Fruit fly (Drosophila melanogaster) whole organism, embryonic: Measurements from ENCODE around the gene CG8301.

Experiments
- Aef1 ChIP-seq: fragments of 200-800 bp; sonication (Bioruptor generic); IDR thresholded peaks from 3 replicates; pipeline ENCODE4 v1.3.6; 2022; ENCODE audit warnings: missing biosample characterization, missing genetic modification characterization
- Asciz ChIP-seq: fragments of 200-800 bp; sonication (Bioruptor generic); optimal IDR thresholded peaks from 2 replicates; lab custom pipeline; 2017; ENCODE audit warnings: missing biosample characterization, mild to moderate bottlenecking, missing genetic modification characterization, missing genetic modification reagents
- Atf-2 ChIP-seq: fragments of 200-800 bp; sonication (Bioruptor generic); optimal IDR thresholded peaks from 2 replicates; lab custom pipeline; 2016; ENCODE audit warnings: missing biosample characterization, missing genetic modification characterization
- CG11398 ChIP-seq: fragments of 200-800 bp; sonication (Bioruptor generic); optimal IDR thresholded peaks from 2 replicates; lab custom pipeline; 2016; ENCODE audit warnings: missing biosample characterization, missing genetic modification characterization
- CG11696 ChIP-seq: fragments of 200-800 bp; sonication (Bioruptor generic); IDR thresholded peaks from 2 replicates; pipeline ENCODE4 v1.3.6; 2022; ENCODE audit warnings: missing biosample characterization, missing genetic modification characterization
- CG12659 ChIP-seq: fragments of 200-800 bp; sonication (Bioruptor generic); optimal IDR thresholded peaks from 3 replicates; lab custom pipeline; 2017; ENCODE audit warnings: mild to moderate bottlenecking, missing biosample characterization, missing genetic modification reagents, missing genetic modification characterization
- CG14710 ChIP-seq: fragments of 200-800 bp; sonication (Bioruptor generic); optimal IDR thresholded peaks from 3 replicates; lab custom pipeline; 2019; ENCODE audit warnings: missing biosample characterization, mild to moderate bottlenecking, missing genetic modification characterization, moderate library complexity
- CG15269 ChIP-seq: fragments of 200-800 bp; sonication (Bioruptor generic); optimal IDR thresholded peaks from 2 replicates; lab custom pipeline; 2018; ENCODE audit warnings: missing biosample characterization, mild to moderate bottlenecking, missing genetic modification characterization, moderate library complexity
- CG15601 ChIP-seq: fragments of 200-800 bp; sonication (Bioruptor generic); optimal IDR thresholded peaks from 3 replicates; lab custom pipeline; 2019; ENCODE audit warnings: missing biosample characterization, mild to moderate bottlenecking, missing genetic modification characterization, moderate library complexity
- CG16863 ChIP-seq: fragments of 200-800 bp; sonication (Bioruptor generic); optimal IDR thresholded peaks from 3 replicates; lab custom pipeline; 2016; ENCODE audit warnings: missing biosample characterization, missing genetic modification characterization
- CG17359 ChIP-seq: fragments of 200-800 bp; sonication (Bioruptor generic); optimal IDR thresholded peaks from 3 replicates; lab custom pipeline; 2018; ENCODE audit warnings: missing biosample characterization, mild to moderate bottlenecking, missing genetic modification characterization, moderate library complexity
- CG18476 ChIP-seq: fragments of 200-800 bp; sonication (Bioruptor generic); optimal IDR thresholded peaks from 2 replicates; lab custom pipeline; 2016; ENCODE audit warnings: missing biosample characterization, mild to moderate bottlenecking, missing genetic modification characterization
- CG18764 ChIP-seq: fragments of 200-800 bp; sonication (Bioruptor generic); optimal IDR thresholded peaks from 3 replicates; lab custom pipeline; 2016; ENCODE audit warnings: missing biosample characterization, missing genetic modification characterization
- CG2129 ChIP-seq: fragments of 200-800 bp; sonication (Bioruptor generic); IDR thresholded peaks from 2 replicates; pipeline ENCODE4 v1.3.6; 2022; ENCODE audit warnings: missing biosample characterization, missing genetic modification characterization; ENCODE audit not compliant: partially characterized antibody
- CG30020 ChIP-seq: fragments of 200-800 bp; optimal IDR thresholded peaks from 2 replicates; lab custom pipeline; 2019; ENCODE audit warnings: missing biosample characterization, mild to moderate bottlenecking, missing genetic modification characterization, moderate library complexity
- CG31224 ChIP-seq: fragments of 200-800 bp; sonication (Bioruptor generic); IDR thresholded peaks from 2 replicates; pipeline ENCODE4 v1.3.6; 2022; ENCODE audit warnings: missing biosample characterization, missing genetic modification characterization
- CG5245 ChIP-seq: fragments of 200-800 bp; sonication (Bioruptor generic); optimal IDR thresholded peaks from 3 replicates; lab custom pipeline; 2016; ENCODE audit warnings: missing biosample characterization, missing genetic modification characterization
- CG7963 ChIP-seq: fragments of 200-800 bp; sonication (Bioruptor generic); IDR thresholded peaks from 3 replicates; pipeline ENCODE4 v1.3.6; 2022; ENCODE audit warnings: missing biosample characterization, missing genetic modification characterization; ENCODE audit not compliant: partially characterized antibody
- CG8765 ChIP-seq: fragments of 200-800 bp; sonication (Bioruptor generic); IDR thresholded peaks from 2 replicates; pipeline ENCODE4 v1.3.6; 2022; ENCODE audit warnings: missing biosample characterization, missing genetic modification characterization
- CG8944 ChIP-seq: fragments of 200-800 bp; sonication (Bioruptor generic); optimal IDR thresholded peaks from 3 replicates; lab custom pipeline; 2016; ENCODE audit warnings: missing biosample characterization, missing genetic modification characterization
- Chrac-16 ChIP-seq: fragments of 200-800 bp; sonication (Bioruptor generic); optimal IDR thresholded peaks from 3 replicates; lab custom pipeline; 2016; ENCODE audit warnings: missing biosample characterization, missing genetic modification characterization
- Dll ChIP-seq: fragments of 200-800 bp; sonication (Bioruptor generic); IDR thresholded peaks from 4 replicates; pipeline ENCODE4 v1.3.6; 2022; ENCODE audit warnings: missing biosample characterization, missing genetic modification characterization; ENCODE audit not compliant: partially characterized antibody
- HLHmδ ChIP-seq: fragments of 200-800 bp; sonication (Bioruptor generic); optimal IDR thresholded peaks from 2 replicates; lab custom pipeline; 2018; ENCODE audit warnings: missing biosample characterization, mild to moderate bottlenecking, missing genetic modification characterization, moderate library complexity
- Hmr ChIP-seq: fragments of 200-800 bp; sonication (Bioruptor generic); optimal IDR thresholded peaks from 3 replicates; lab custom pipeline; 2017; ENCODE audit warnings: mild to moderate bottlenecking, missing biosample characterization, missing genetic modification reagents, missing genetic modification characterization
- Hsf ChIP-seq: fragments of 200-800 bp; sonication (Bioruptor generic); optimal IDR thresholded peaks from 3 replicates; lab custom pipeline; 2016; ENCODE audit warnings: missing biosample characterization, missing genetic modification characterization
- Jarid2 ChIP-seq: fragments of 200-800 bp; sonication (Bioruptor generic); optimal IDR thresholded peaks from 3 replicates; lab custom pipeline; 2017; ENCODE audit warnings: mild to moderate bottlenecking, missing biosample characterization, missing genetic modification reagents, missing genetic modification characterization
- Lhr ChIP-seq: fragments of 200-800 bp; sonication (Bioruptor generic); optimal IDR thresholded peaks from 3 replicates; lab custom pipeline; 2017; ENCODE audit warnings: mild to moderate bottlenecking, missing biosample characterization, missing genetic modification reagents, missing genetic modification characterization
- Lim3 ChIP-seq: fragments of 200-800 bp; sonication (Bioruptor generic); IDR thresholded peaks from 2 replicates; pipeline ENCODE4 v1.3.6; 2022; ENCODE audit warnings: missing biosample characterization, missing genetic modification characterization
- Mad ChIP-seq: fragments of 200-800 bp; sonication (Bioruptor generic); optimal IDR thresholded peaks from 2 replicates; lab custom pipeline; 2016; ENCODE audit warnings: missing biosample characterization, missing genetic modification characterization
- Myb ChIP-seq: fragments of 200-800 bp; sonication (Bioruptor generic); optimal IDR thresholded peaks from 2 replicates; lab custom pipeline; 2016; ENCODE audit warnings: missing biosample characterization, missing genetic modification characterization
- Oaz ChIP-seq: fragments of 200-800 bp; sonication (Bioruptor generic); IDR thresholded peaks from 2 replicates; pipeline ENCODE4 v1.3.6; 2022; ENCODE audit warnings: missing biosample characterization, missing genetic modification characterization
- Scr ChIP-seq: fragments of 200-800 bp; sonication (Bioruptor generic); IDR thresholded peaks from 2 replicates; pipeline ENCODE4 v1.3.6; 2022; ENCODE audit warnings: missing biosample characterization, missing genetic modification characterization; ENCODE audit not compliant: partially characterized antibody
- Ssrp ChIP-seq: fragments of 200-800 bp; sonication (Bioruptor generic); optimal IDR thresholded peaks from 2 replicates; lab custom pipeline; 2018; ENCODE audit warnings: missing biosample characterization, mild to moderate bottlenecking, missing genetic modification characterization, moderate library complexity
- YL-1 ChIP-seq: fragments of 200-800 bp; sonication (Bioruptor generic); optimal IDR thresholded peaks from 3 replicates; lab custom pipeline; 2017; ENCODE audit warnings: missing biosample characterization, mild to moderate bottlenecking, missing genetic modification characterization
- ac ChIP-seq: fragments of 200-800 bp; sonication (Bioruptor generic); optimal IDR thresholded peaks from 3 replicates; lab custom pipeline; 2017; ENCODE audit warnings: missing biosample characterization, mild to moderate bottlenecking, missing genetic modification characterization
- chn ChIP-seq: fragments of 200-800 bp; sonication (Bioruptor generic); optimal IDR thresholded peaks from 2 replicates; lab custom pipeline; 2016; ENCODE audit warnings: missing biosample characterization, missing genetic modification characterization
- dm ChIP-seq: fragments of 200-800 bp; sonication (Bioruptor generic); optimal IDR thresholded peaks from 3 replicates; lab custom pipeline; 2016; ENCODE audit warnings: missing biosample characterization, missing genetic modification characterization
- ftz-f1 ChIP-seq: fragments of 200-800 bp; sonication (Bioruptor generic); optimal IDR thresholded peaks from 2 replicates; lab custom pipeline; 2016; ENCODE audit warnings: missing biosample characterization, missing genetic modification characterization
- fu2 ChIP-seq: fragments of 200-800 bp; sonication (Bioruptor generic); optimal IDR thresholded peaks from 2 replicates; lab custom pipeline; 2016; ENCODE audit warnings: missing biosample characterization, missing genetic modification characterization
- hkb ChIP-seq, 2 experiments: fragments of 200-800 bp in 1 of 2; fragments of >200 bp in 1 of 2; sonication (Bioruptor generic) in 1 of 2; IDR thresholded peaks in 1 of 2; optimal IDR thresholded peaks in 1 of 2; 2 replicates each; pipeline versions ENCODE4 v1.3.6 to Lab custom; 2017 to 2022; ENCODE audit warnings: missing biosample characterization in 1 of 2, missing genetic modification characterization in 1 of 2
- jumu ChIP-seq: fragments of 200-800 bp; sonication (Bioruptor generic); optimal IDR thresholded peaks from 3 replicates; lab custom pipeline; 2016; ENCODE audit warnings: missing biosample characterization, missing genetic modification characterization
- kah ChIP-seq: fragments of 200-800 bp; sonication (Bioruptor generic); optimal IDR thresholded peaks from 2 replicates; lab custom pipeline; 2018; ENCODE audit warnings: missing biosample characterization, mild to moderate bottlenecking, missing genetic modification characterization
- nau ChIP-seq: fragments of 200-800 bp; sonication (Bioruptor generic); optimal IDR thresholded peaks from 3 replicates; lab custom pipeline; 2017; ENCODE audit warnings: missing biosample characterization, mild to moderate bottlenecking, missing genetic modification characterization, missing genetic modification reagents
- schlank ChIP-seq: fragments of 200-800 bp; sonication (Bioruptor generic); optimal IDR thresholded peaks from 2 replicates; lab custom pipeline; 2018; ENCODE audit warnings: missing biosample characterization, mild to moderate bottlenecking, missing genetic modification characterization
- sd ChIP-seq: fragments of 200-800 bp; sonication (Bioruptor generic); optimal IDR thresholded peaks from 3 replicates; lab custom pipeline; 2018; ENCODE audit warnings: missing biosample characterization, mild to moderate bottlenecking, missing genetic modification characterization, moderate library complexity
- sisA ChIP-seq: fragments of 200-800 bp; sonication (Bioruptor generic); IDR thresholded peaks from 2 replicates; pipeline ENCODE4 v1.3.6; 2022; ENCODE audit warnings: missing biosample characterization, missing genetic modification characterization
- stc ChIP-seq: fragments of 200-800 bp; sonication (Bioruptor generic); IDR thresholded peaks from 2 replicates; pipeline ENCODE4 v1.3.6; 2022; ENCODE audit warnings: missing biosample characterization, missing genetic modification characterization
- twi ChIP-seq: fragments of 200-800 bp; optimal IDR thresholded peaks from 2 replicates; lab custom pipeline; 2019; ENCODE audit warnings: missing biosample characterization, mild to moderate bottlenecking, missing genetic modification characterization, moderate library complexity
- vnd ChIP-seq: fragments of 200-800 bp; sonication (Bioruptor generic); IDR thresholded peaks from 3 replicates; pipeline ENCODE4 v1.3.6; 2022; ENCODE audit warnings: missing biosample characterization, missing genetic modification characterization; ENCODE audit not compliant: partially characterized antibody

CG8301 gene

dm6 chr3R:9626880-9627401 is 45.8 kb downstream of the CG8301 start, which contains the start of the genes CG9427 and CG8319 (continued):
- no peak for TF ChIP-seq nau (GFP tag; lab: Kevin White, UChicago)
- peak; percentile 59 for TF ChIP-seq chn (GFP tag; lab: Kevin White, UChicago)
- TF ChIP-seq Oaz (GFP tag; lab: Robert Waterston, UW): peak; percentile 36; the same call in 1 of the 2 replicates
- TF ChIP-seq stc: no peak
- no peak for TF ChIP-seq CG31224 (GFP tag; lab: Robert Waterston, UW)
- TF ChIP-seq Hsf (GFP tag; lab: Kevin White, UChicago): peak; percentile 75
- peak; percentile 71 for TF ChIP-seq CG12659 (GFP tag; lab: Kevin White, UChicago)
- peak; percentile 62 for TF ChIP-seq CG18764 (GFP tag; lab: Kevin White, UChicago)
- peak; percentile 67 for TF ChIP-seq Myb
- TF ChIP-seq hkb (optimal IDR thresholded peaks at IDR 0.05; lab: Kevin White, UChicago): no peak
- TF ChIP-seq hkb (GFP tag; IDR thresholded peaks at IDR 0.05; lab: Robert Waterston, UW): no peak
- peak; percentile 53 for TF ChIP-seq dm (GFP tag; lab: Kevin White, UChicago)
- peak; percentile 18 for TF ChIP-seq ftz-f1
- TF ChIP-seq twi (tag; lab: Kevin White, UChicago): peak; percentile 20
- peak; percentile 75 for TF ChIP-seq CG2129
- peak; percentile 49 for TF ChIP-seq CG16863 (GFP tag; lab: Kevin White, UChicago)
- TF ChIP-seq fu2 (GFP tag; lab: Kevin White, UChicago): peak; percentile 64
- no peak for TF ChIP-seq kah (GFP tag; lab: Kevin White, UChicago)
- TF ChIP-seq CG8944: peak; percentile 34
- peak; percentile 48; the same call in 1 of the 2 replicates for TF ChIP-seq sisA
- no peak for TF ChIP-seq HLHmδ
- no peak for TF ChIP-seq CG8765
- TF ChIP-seq CG11696 (GFP tag; lab: Robert Waterston, UW): no peak
- TF ChIP-seq CG15269: peak; percentile 62
- TF ChIP-seq CG17359 (tag; lab: Kevin White, UChicago): peak; percentile 64
- TF ChIP-seq YL-1 (GFP tag; lab: Kevin White, UChicago): peak; percentile 51
- peak; percentile 44 for TF ChIP-seq sd
- peak; percentile 33 for TF ChIP-seq CG15601 (tag; lab: Kevin White, UChicago)
- TF ChIP-seq Lim3 (GFP tag; lab: Robert Waterston, UW): no peak
- TF ChIP-seq Scr (GFP tag; lab: Robert Waterston, UW): peak; percentile 88
- TF ChIP-seq Asciz (GFP tag; lab: Kevin White, UChicago): peak; percentile 7
- TF ChIP-seq Dll (GFP tag; lab: Robert Waterston, UW): peak; percentile 96
- peak; percentile 22 for TF ChIP-seq CG11398
- TF ChIP-seq CG30020 (tag; lab: Kevin White, UChicago): peak; percentile 51
- peak; percentile 33; the same call in 1 of the 3 replicates for TF ChIP-seq Aef1 (GFP tag; lab: Robert Waterston, UW)
- peak; percentile 76 for TF ChIP-seq vnd (GFP tag; lab: Robert Waterston, UW)
- TF ChIP-seq CG18476: peak; percentile 56
- TF ChIP-seq CG14710: peak; percentile 85
- TF ChIP-seq schlank (tag; lab: Kevin White, UChicago): peak; percentile 57
- peak; percentile 49 for TF ChIP-seq Ssrp (tag; lab: Kevin White, UChicago)
- TF ChIP-seq Mad: peak; percentile 39
- TF ChIP-seq CG7963 (GFP tag; lab: Robert Waterston, UW): peak; percentile 70
- TF ChIP-seq CG5245 (GFP tag; lab: Kevin White, UChicago): peak; percentile 20
- peak; percentile 46 for TF ChIP-seq jumu
- peak; percentile 54 for TF ChIP-seq Atf-2
- peak; percentile 57 for TF ChIP-seq Chrac-16 (GFP tag; lab: Kevin White, UChicago)
- TF ChIP-seq Lhr: peak; percentile 16
- no peak for TF ChIP-seq ac (GFP tag; lab: Kevin White, UChicago)
- no peak for TF ChIP-seq Jarid2 (GFP tag; lab: Kevin White, UChicago)
- peak; percentile 56 for TF ChIP-seq Hmr
